Fruit fly (Drosophila melanogaster) whole organism, embryonic: ENCODE results near the gene mag.

Experiments used
- Ada2b ChIP-seq: fragments of 200-800 bp; sonication (Bioruptor generic); IDR thresholded peaks from 2 replicates; pipeline ENCODE4 v1.3.6; 2022; ENCODE audit warnings: missing biosample characterization, missing genetic modification characterization
- BEAF-32 ChIP-seq: fragments of 200-800 bp; sonication (Bioruptor generic); optimal IDR thresholded peaks from 3 replicates; lab custom pipeline; 2017; ENCODE audit warnings: missing biosample characterization, missing genetic modification characterization, mild to moderate bottlenecking, moderate library complexity, missing genetic modification reagents
- C15 ChIP-seq: fragments of 200-800 bp; sonication (Bioruptor generic); IDR thresholded peaks from 3 replicates; pipeline ENCODE4 v1.3.6; 2022; ENCODE audit warnings: missing biosample characterization, missing genetic modification characterization
- CG10209 ChIP-seq: fragments of 200-800 bp; sonication (Bioruptor generic); optimal IDR thresholded peaks from 3 replicates; lab custom pipeline; 2017; ENCODE audit warnings: missing biosample characterization, mild to moderate bottlenecking, missing genetic modification characterization, missing genetic modification reagents
- CG10321 ChIP-seq: fragments of 200-800 bp; sonication (Bioruptor generic); IDR thresholded peaks from 2 replicates; pipeline ENCODE4 v1.3.6; 2022; ENCODE audit warnings: missing biosample characterization, missing genetic modification characterization
- CG11093 ChIP-seq: fragments of 200-800 bp; sonication (Bioruptor generic); IDR thresholded peaks from 3 replicates; pipeline ENCODE4 v1.3.6; 2022; ENCODE audit warnings: missing biosample characterization, missing genetic modification characterization
- CG12219 ChIP-seq: fragments of 200-800 bp; sonication (Bioruptor generic); optimal IDR thresholded peaks from 3 replicates; lab custom pipeline; 2018; ENCODE audit warnings: missing biosample characterization, mild to moderate bottlenecking, missing genetic modification characterization
- CG12299 ChIP-seq: fragments of 200-800 bp; sonication (Bioruptor generic); optimal IDR thresholded peaks from 2 replicates; lab custom pipeline; 2018; ENCODE audit warnings: missing biosample characterization, mild to moderate bottlenecking, missing genetic modification characterization
- CG14710 ChIP-seq: fragments of 200-800 bp; sonication (Bioruptor generic); optimal IDR thresholded peaks from 3 replicates; lab custom pipeline; 2019; ENCODE audit warnings: missing biosample characterization, mild to moderate bottlenecking, missing genetic modification characterization, moderate library complexity
- CG1529 ChIP-seq: fragments of 200-800 bp; sonication (Bioruptor generic); optimal IDR thresholded peaks from 3 replicates; lab custom pipeline; 2018; ENCODE audit warnings: missing biosample characterization, missing genetic modification characterization
- CG15696 ChIP-seq: fragments of 200-800 bp; sonication (Bioruptor generic); optimal IDR thresholded peaks from 2 replicates; lab custom pipeline; 2019; ENCODE audit warnings: missing biosample characterization, mild to moderate bottlenecking, missing genetic modification characterization, moderate library complexity
- CG18262 ChIP-seq: fragments of 200-800 bp; optimal IDR thresholded peaks from 3 replicates; lab custom pipeline; 2019; ENCODE audit warnings: missing biosample characterization, mild to moderate bottlenecking, missing genetic modification characterization, moderate library complexity
- CG18476 ChIP-seq: fragments of 200-800 bp; sonication (Bioruptor generic); optimal IDR thresholded peaks from 2 replicates; lab custom pipeline; 2016; ENCODE audit warnings: missing biosample characterization, mild to moderate bottlenecking, missing genetic modification characterization
- CG18619 ChIP-seq: fragments of 200-800 bp; sonication (Bioruptor generic); optimal IDR thresholded peaks from 3 replicates; lab custom pipeline; 2017; ENCODE audit warnings: missing biosample characterization, mild to moderate bottlenecking, missing genetic modification characterization
- CG2129 ChIP-seq: fragments of 200-800 bp; sonication (Bioruptor generic); IDR thresholded peaks from 2 replicates; pipeline ENCODE4 v1.3.6; 2022; ENCODE audit warnings: missing biosample characterization, missing genetic modification characterization; ENCODE audit not compliant: partially characterized antibody
- CG2199 ChIP-seq: fragments of 200-800 bp; sonication (Bioruptor generic); IDR thresholded peaks from 3 replicates; pipeline ENCODE4 v1.3.6; 2022; ENCODE audit warnings: missing biosample characterization, missing genetic modification characterization
- CG32772 ChIP-seq: fragments of 200-800 bp; sonication (Bioruptor generic); IDR thresholded peaks from 2 replicates; pipeline ENCODE4 v1.3.6; 2022; ENCODE audit warnings: missing biosample characterization, missing genetic modification characterization
- CG3838 ChIP-seq: fragments of 200-800 bp; sonication (Bioruptor generic); optimal IDR thresholded peaks from 3 replicates; lab custom pipeline; 2016; ENCODE audit warnings: missing biosample characterization, missing genetic modification characterization
- CG4730 ChIP-seq: fragments of 200-800 bp; sonication (Bioruptor generic); IDR thresholded peaks from 2 replicates; pipeline ENCODE4 v1.3.6; 2022; ENCODE audit warnings: missing biosample characterization, missing genetic modification characterization
- CG4820 ChIP-seq: fragments of 200-800 bp; sonication (Bioruptor generic); optimal IDR thresholded peaks from 3 replicates; lab custom pipeline; 2016; ENCODE audit warnings: missing biosample characterization, missing genetic modification characterization
- CG6254 ChIP-seq: fragments of 200-800 bp; sonication (Bioruptor generic); optimal IDR thresholded peaks from 3 replicates; lab custom pipeline; 2017; ENCODE audit warnings: mild to moderate bottlenecking, missing biosample characterization, missing genetic modification reagents, missing genetic modification characterization
- CG6791 ChIP-seq: fragments of 200-800 bp; sonication (Bioruptor generic); IDR thresholded peaks from 3 replicates; pipeline ENCODE4 v1.3.6; 2022; ENCODE audit warnings: missing biosample characterization, missing genetic modification characterization; ENCODE audit not compliant: partially characterized antibody
- CG7928 ChIP-seq: fragments of 200-800 bp; sonication (Bioruptor generic); optimal IDR thresholded peaks from 2 replicates; lab custom pipeline; 2017; ENCODE audit warnings: missing biosample characterization, mild to moderate bottlenecking, missing genetic modification characterization
- CG9876 ChIP-seq: fragments of 200-800 bp; sonication (Bioruptor generic); optimal IDR thresholded peaks from 2 replicates; lab custom pipeline; 2016; ENCODE audit warnings: missing biosample characterization, missing genetic modification characterization
- CTCF ChIP-seq: fragments of 200-800 bp; sonication (Bioruptor generic); optimal IDR thresholded peaks from 2 replicates; lab custom pipeline; 2017; ENCODE audit warnings: missing biosample characterization, mild to moderate bottlenecking, missing genetic modification characterization, moderate library complexity
- CkIIα-i1 ChIP-seq: fragments of 200-800 bp; sonication (Bioruptor generic); IDR thresholded peaks from 2 replicates; pipeline ENCODE4 v1.3.6; 2022; ENCODE audit warnings: missing biosample characterization, missing genetic modification characterization
- D19A ChIP-seq: fragments of 200-800 bp; optimal IDR thresholded peaks from 3 replicates; lab custom pipeline; 2019; ENCODE audit warnings: missing biosample characterization, mild to moderate bottlenecking, missing genetic modification characterization, moderate library complexity
- Lim3 ChIP-seq: fragments of 200-800 bp; sonication (Bioruptor generic); IDR thresholded peaks from 2 replicates; pipeline ENCODE4 v1.3.6; 2022; ENCODE audit warnings: missing biosample characterization, missing genetic modification characterization
- Mad ChIP-seq: fragments of 200-800 bp; sonication (Bioruptor generic); optimal IDR thresholded peaks from 2 replicates; lab custom pipeline; 2016; ENCODE audit warnings: missing biosample characterization, missing genetic modification characterization
- Side ChIP-seq: fragments of 200-800 bp; sonication (Bioruptor generic); optimal IDR thresholded peaks from 2 replicates; lab custom pipeline; 2016; ENCODE audit warnings: missing biosample characterization, missing genetic modification characterization
- bowl ChIP-seq: fragments of 200-800 bp; sonication (Bioruptor generic); IDR thresholded peaks from 2 replicates; pipeline ENCODE4 v1.3.6; 2022; ENCODE audit warnings: missing biosample characterization, missing genetic modification characterization
- dysf ChIP-seq: fragments of 200-800 bp; sonication (Bioruptor generic); IDR thresholded peaks from 3 replicates; pipeline ENCODE4 v1.3.6; 2022; ENCODE audit warnings: missing biosample characterization, missing genetic modification characterization
- gcm ChIP-seq: fragments of 200-800 bp; sonication (Bioruptor generic); optimal IDR thresholded peaks from 2 replicates; lab custom pipeline; 2019; ENCODE audit warnings: missing biosample characterization, mild to moderate bottlenecking, missing genetic modification characterization, moderate library complexity
- gsb ChIP-seq: fragments of 200-800 bp; sonication (Bioruptor generic); IDR thresholded peaks from 2 replicates; pipeline ENCODE4 v1.3.6; 2022; ENCODE audit warnings: missing biosample characterization, missing genetic modification characterization
- hkb ChIP-seq, 2 experiments: fragments of 200-800 bp in 1 of 2; fragments of >200 bp in 1 of 2; sonication (Bioruptor generic) in 1 of 2; IDR thresholded peaks in 1 of 2; optimal IDR thresholded peaks in 1 of 2; 2 replicates each; pipeline versions ENCODE4 v1.3.6 to Lab custom; 2017 to 2022; ENCODE audit warnings: missing biosample characterization in 1 of 2, missing genetic modification characterization in 1 of 2
- lab ChIP-seq: fragments of 200-800 bp; sonication (Bioruptor generic); optimal IDR thresholded peaks from 3 replicates; lab custom pipeline; 2017; ENCODE audit warnings: missing biosample characterization, missing genetic modification characterization, mild to moderate bottlenecking, moderate library complexity, missing genetic modification reagents
- nau ChIP-seq: fragments of 200-800 bp; sonication (Bioruptor generic); optimal IDR thresholded peaks from 3 replicates; lab custom pipeline; 2017; ENCODE audit warnings: missing biosample characterization, mild to moderate bottlenecking, missing genetic modification characterization, missing genetic modification reagents
- nerfin-1 ChIP-seq: fragments of 200-800 bp; sonication (Bioruptor generic); optimal IDR thresholded peaks from 3 replicates; lab custom pipeline; 2019; ENCODE audit warnings: missing biosample characterization, mild to moderate bottlenecking, missing genetic modification characterization, moderate library complexity
- pros ChIP-seq: fragments of 200-800 bp; sonication (Bioruptor generic); optimal IDR thresholded peaks from 3 replicates; lab custom pipeline; 2019; ENCODE audit warnings: missing biosample characterization, mild to moderate bottlenecking, missing genetic modification characterization, moderate library complexity
- psq ChIP-seq: fragments of 200-800 bp; sonication (Bioruptor generic); optimal IDR thresholded peaks from 2 replicates; lab custom pipeline; 2017; ENCODE audit warnings: missing biosample characterization, missing genetic modification characterization
- ro ChIP-seq: fragments of 200-800 bp; sonication (Bioruptor generic); IDR thresholded peaks from 2 replicates; pipeline ENCODE4 v1.3.6; 2022; ENCODE audit warnings: missing biosample characterization, missing genetic modification characterization
- salm ChIP-seq: fragments of 200-800 bp; sonication (Bioruptor generic); optimal IDR thresholded peaks from 2 replicates; lab custom pipeline; 2018; ENCODE audit warnings: missing biosample characterization, mild to moderate bottlenecking, missing genetic modification characterization
- sens ChIP-seq: fragments of 200-800 bp; sonication (Bioruptor generic); peaks from one replicate; lab custom pipeline; 2016; ENCODE audit warnings: missing biosample characterization, missing genetic modification characterization
- sr ChIP-seq: fragments of 200-800 bp; sonication (Bioruptor generic); IDR thresholded peaks from 3 replicates; pipeline ENCODE4 v1.3.6; 2022; ENCODE audit warnings: missing biosample characterization, missing genetic modification characterization
- tio ChIP-seq: fragments of 200-800 bp; sonication (Bioruptor generic); optimal IDR thresholded peaks from 2 replicates; lab custom pipeline; 2017; ENCODE audit warnings: missing biosample characterization, missing genetic modification characterization, inconsistent platforms
- tna ChIP-seq: fragments of 200-800 bp; sonication (Bioruptor generic); IDR thresholded peaks from 2 replicates; pipeline ENCODE4 v1.3.6; 2022; ENCODE audit warnings: missing biosample characterization, missing genetic modification characterization; ENCODE audit not compliant: partially characterized antibody
- twi ChIP-seq: fragments of 200-800 bp; optimal IDR thresholded peaks from 2 replicates; lab custom pipeline; 2019; ENCODE audit warnings: missing biosample characterization, mild to moderate bottlenecking, missing genetic modification characterization, moderate library complexity
- tx ChIP-seq: fragments of 200-800 bp; sonication (Bioruptor generic); optimal IDR thresholded peaks from 2 replicates; lab custom pipeline; 2016; ENCODE audit warnings: missing biosample characterization, missing genetic modification characterization
- wdn ChIP-seq: fragments of 200-800 bp; sonication (Bioruptor generic); IDR thresholded peaks from 2 replicates; pipeline ENCODE4 v1.3.6; 2022; ENCODE audit warnings: missing biosample characterization, missing genetic modification characterization
- wek ChIP-seq: fragments of 200-800 bp; sonication (Bioruptor generic); optimal IDR thresholded peaks from 3 replicates; lab custom pipeline; 2018; ENCODE audit warnings: missing biosample characterization, mild to moderate bottlenecking, missing genetic modification characterization, moderate library complexity
- yki ChIP-seq: fragments of >200 bp; optimal IDR thresholded peaks from 3 replicates; lab custom pipeline; 2018
- zf30C ChIP-seq: fragments of 200-800 bp; sonication (Bioruptor generic); optimal IDR thresholded peaks from 3 replicates; lab custom pipeline; 2018; ENCODE audit warnings: missing biosample characterization, mild to moderate bottlenecking, missing genetic modification characterization
- zfh1 ChIP-seq: fragments of 200-800 bp; sonication (Bioruptor generic); IDR thresholded peaks from 3 replicates; pipeline ENCODE4 v1.3.6; 2022; ENCODE audit warnings: missing biosample characterization, missing genetic modification characterization

Gene mag

DNA sequence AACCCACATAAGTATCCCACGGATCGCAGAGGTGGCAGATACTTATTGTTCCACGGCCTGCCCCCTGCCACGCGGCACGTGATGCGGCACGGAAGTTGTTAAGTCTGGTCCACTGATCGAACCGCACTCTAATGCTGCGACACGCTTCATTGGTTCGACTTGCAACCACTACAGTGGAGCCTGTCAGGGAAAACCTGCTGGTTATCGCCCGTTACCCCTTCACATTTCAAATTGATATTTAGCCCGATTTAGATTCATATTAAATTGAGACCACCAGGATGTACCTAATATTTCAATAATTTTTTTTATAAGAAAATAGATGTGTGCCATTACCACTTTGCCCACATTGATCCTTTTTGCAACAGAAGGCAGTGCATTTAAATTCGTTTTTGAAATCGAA, 13.1 kb upstream of the mag start (continued):
- peak; percentile 42 for TF ChIP-seq CG18262 (tag; lab: Kevin White, UChicago)
- TF ChIP-seq Lim3 (GFP tag; lab: Robert Waterston, UW): no peak
- TF ChIP-seq ro: no peak
- TF ChIP-seq CG10321 (GFP tag; lab: Robert Waterston, UW): no peak
- TF ChIP-seq CG15696: peak; percentile 32
- TF ChIP-seq CG9876 (GFP tag; lab: Kevin White, UChicago): no peak
- peak; percentile 3 for TF ChIP-seq CG18476 (GFP tag; lab: Kevin White, UChicago)
- TF ChIP-seq zf30C (GFP tag; lab: Kevin White, UChicago): no peak
- no peak for TF ChIP-seq CTCF (GFP tag; lab: Kevin White, UChicago)
- no peak for TF ChIP-seq lab (GFP tag; lab: Kevin White, UChicago)
- no peak for TF ChIP-seq nerfin-1
- no peak for TF ChIP-seq hkb (optimal IDR thresholded peaks at IDR 0.05; lab: Kevin White, UChicago)
- no peak for TF ChIP-seq hkb (GFP tag; IDR thresholded peaks at IDR 0.05; lab: Robert Waterston, UW)
- no peak for TF ChIP-seq pros (GFP tag; lab: Kevin White, UChicago)
- no peak for TF ChIP-seq C15 (GFP tag; lab: Robert Waterston, UW)
- TF ChIP-seq nau (GFP tag; lab: Kevin White, UChicago): no peak
- no peak for TF ChIP-seq CG2199 (GFP tag; lab: Robert Waterston, UW)
- no peak for TF ChIP-seq CG18619
- TF ChIP-seq salm: no peak
- no peak for TF ChIP-seq CG11093 (GFP tag; lab: Robert Waterston, UW)
- no peak for TF ChIP-seq BEAF-32 (GFP tag; lab: Kevin White, UChicago)
- peak; percentile 30 for TF ChIP-seq CG14710 (tag; lab: Kevin White, UChicago)
- TF ChIP-seq twi (tag; lab: Kevin White, UChicago): no peak
- no peak for TF ChIP-seq CkIIα-i1
- TF ChIP-seq Mad: no peak
- no peak for TF ChIP-seq wek
- no peak for TF ChIP-seq CG10209 (GFP tag; lab: Kevin White, UChicago)
- no peak for TF ChIP-seq wdn
- TF ChIP-seq CG6254 (GFP tag; lab: Kevin White, UChicago): no peak
- no peak for TF ChIP-seq tio
- TF ChIP-seq CG4820 (GFP tag; lab: Kevin White, UChicago): no peak
- TF ChIP-seq bowl (GFP tag; lab: Robert Waterston, UW): no peak
- TF ChIP-seq CG12219 (GFP tag; lab: Kevin White, UChicago): no peak
- 0 out of 3 replicates have a peak, but pooled peaks have one; percentile 18 for TF ChIP-seq sr (GFP tag; lab: Robert Waterston, UW)
- TF ChIP-seq CG7928 (GFP tag; lab: Kevin White, UChicago): no peak
- TF ChIP-seq psq (GFP tag; lab: Kevin White, UChicago): no peak
- no peak for TF ChIP-seq CG1529
- no peak for TF ChIP-seq dysf (GFP tag; lab: Robert Waterston, UW)
- TF ChIP-seq CG4730: no peak
- no peak for TF ChIP-seq gcm (GFP tag; lab: Kevin White, UChicago)
- 0 out of 2 replicates have a peak, but pooled peaks have one; percentile 22 for TF ChIP-seq CG32772
- TF ChIP-seq Side (GFP tag; lab: Kevin White, UChicago): no peak
- no peak for TF ChIP-seq tna (GFP tag; lab: Robert Waterston, UW)
- peak; percentile 59; the same call in 2 of the 3 replicates for TF ChIP-seq zfh1 (GFP tag; lab: Robert Waterston, UW)
- no peak for TF ChIP-seq gsb (GFP tag; lab: Robert Waterston, UW)
- no peak for TF ChIP-seq yki
- TF ChIP-seq CG6791: no peak
- no peak for TF ChIP-seq CG2129
- TF ChIP-seq CG12299 (tag; lab: Kevin White, UChicago): no peak
- TF ChIP-seq sens: peak; percentile 70
- TF ChIP-seq CG3838 (GFP tag; lab: Kevin White, UChicago): no peak
- TF ChIP-seq D19A (tag; lab: Kevin White, UChicago): peak; percentile 48
- no peak for TF ChIP-seq tx
- no peak for TF ChIP-seq Ada2b
